Fruit fly (Drosophila melanogaster) whole organism, larva: ENCODE measurements around the gene CG7963.

ENCODE experiments used
- noc ChIP-seq: fragments of 200-800 bp; sonication (Bioruptor generic); optimal IDR thresholded peaks from 3 replicates; lab custom pipeline; 2019; ENCODE audit warnings: missing biosample characterization, mild to moderate bottlenecking, missing genetic modification characterization, moderate library complexity

Gene CG7963

DNA sequence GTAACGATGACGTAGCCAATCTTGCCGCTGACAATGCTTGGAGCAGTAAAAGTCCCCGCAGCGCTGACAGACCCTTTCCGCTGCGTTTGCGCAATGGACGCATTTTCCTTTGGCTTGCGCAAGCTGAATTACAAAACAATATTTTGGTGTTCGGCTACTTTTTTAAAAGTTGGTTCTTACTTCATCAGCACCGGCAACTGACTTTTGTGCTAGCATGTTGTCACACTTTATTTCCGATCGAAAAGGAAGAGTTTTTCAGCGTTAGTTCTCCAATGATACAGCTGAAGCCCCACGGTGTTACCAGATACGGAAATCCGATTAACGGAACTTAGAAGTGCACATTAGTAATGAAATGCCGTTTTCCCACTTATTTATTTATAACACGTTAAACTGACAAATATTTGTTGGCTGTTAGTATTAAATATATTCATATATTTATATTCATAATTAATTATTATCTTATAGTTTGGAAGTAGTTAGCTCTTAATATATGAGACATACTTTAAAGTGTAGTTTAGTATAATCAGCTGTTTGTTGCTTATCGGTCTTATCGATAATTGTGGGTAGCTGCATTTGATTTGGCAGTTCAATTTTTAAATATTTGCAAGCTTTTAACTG lies at the start of gene CG7963, which contains the start of gene Veneno:
CG7963 (plus strand) TSS at position 568 of the 618 bp plus-strand sequence.
Veneno (minus strand) TSS at position 296 of the 618 bp plus-strand sequence.
- no peak for TF ChIP-seq noc (tag; lab: Kevin White, UChicago)

DNA sequence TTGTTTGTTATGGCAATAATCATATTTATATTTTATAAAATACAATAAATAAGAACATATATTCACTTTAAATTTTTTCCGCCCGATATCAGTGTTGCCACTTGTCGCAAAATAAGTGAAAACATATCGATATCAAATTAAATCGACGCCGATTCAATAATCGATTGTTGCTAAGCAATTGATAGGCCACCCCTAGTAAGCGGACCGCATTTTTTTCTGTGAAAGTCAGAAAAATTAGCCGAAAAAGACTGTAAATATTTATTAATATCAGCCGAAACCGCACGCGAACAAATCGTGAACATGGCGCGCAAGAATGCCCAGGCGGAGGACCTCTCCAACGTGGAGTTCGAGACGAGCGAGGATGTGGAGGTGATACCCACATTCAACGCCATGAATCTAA lies 49.6 kb upstream of the CG7963 start, which contains the start of gene CG7483:
CG7483 (plus strand) TSS at position 171 of the 400 bp plus-strand sequence.
- TF ChIP-seq noc (tag; lab: Kevin White, UChicago) = no peak

DNA sequence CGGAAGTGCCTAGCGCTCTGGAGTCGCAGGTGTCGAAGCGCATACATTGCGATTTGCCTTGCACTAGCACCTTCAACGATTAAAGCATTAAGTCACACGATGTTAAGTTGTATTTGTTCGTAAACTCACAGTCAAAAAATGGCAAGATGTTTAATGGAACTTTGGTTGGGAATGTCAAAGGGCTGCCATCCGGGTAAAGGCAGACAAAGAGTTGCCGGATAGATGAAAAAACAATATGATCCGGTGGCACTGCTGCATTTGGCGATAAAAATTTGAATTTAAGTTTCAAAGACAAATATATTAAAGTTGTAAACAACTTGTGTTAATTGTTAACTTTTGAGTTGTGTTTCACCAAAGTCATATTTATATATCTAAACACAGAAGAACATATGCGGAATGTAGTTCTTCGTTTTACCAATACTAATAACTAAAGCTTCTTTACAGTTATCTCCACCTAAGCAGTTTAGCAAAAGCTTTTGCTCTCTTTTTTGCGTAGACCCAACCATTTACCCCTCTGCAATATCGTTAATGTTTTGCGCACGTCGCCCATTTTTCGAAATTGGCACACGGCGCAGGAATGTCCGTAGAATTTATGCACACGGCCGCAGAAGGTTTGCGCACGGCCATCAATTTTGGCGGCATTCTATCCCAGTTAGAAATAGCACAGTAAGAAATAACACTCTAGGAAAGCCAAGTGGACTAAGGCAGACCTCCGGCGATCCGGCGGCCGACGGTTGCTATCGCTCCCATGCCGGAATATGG lies 46.1 kb upstream of the CG7963 start, which contains the start of gene Coq2:
Coq2 (minus strand) TSS at position 200 of the 762 bp plus-strand sequence.
- no peak for TF ChIP-seq noc (tag; lab: Kevin White, UChicago)

DNA sequence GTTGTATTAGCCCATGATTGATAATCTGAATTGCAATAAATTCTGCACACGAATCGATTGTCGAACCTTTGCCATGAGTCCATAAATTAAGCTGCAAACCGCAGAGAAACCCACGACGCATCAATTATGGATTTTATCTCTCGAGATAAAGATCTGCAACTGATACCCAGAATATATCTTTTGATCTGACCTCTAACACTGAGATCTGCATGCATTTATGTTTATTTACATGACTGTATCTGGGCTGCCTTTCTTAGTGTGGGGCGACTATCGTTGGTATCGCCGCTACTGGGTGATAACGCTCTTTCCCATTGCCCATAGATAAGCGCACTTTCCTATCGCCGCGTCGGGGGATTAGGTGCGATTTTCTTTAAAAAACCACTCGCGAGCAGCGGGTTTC lies 45.4 kb upstream of the CG7963 start, which contains the start of gene Ctr1B:
Ctr1B (plus strand) TSS at position 398 of the 400 bp plus-strand sequence.
- TF ChIP-seq noc (tag; lab: Kevin White, UChicago) = peak; percentile 44

DNA sequence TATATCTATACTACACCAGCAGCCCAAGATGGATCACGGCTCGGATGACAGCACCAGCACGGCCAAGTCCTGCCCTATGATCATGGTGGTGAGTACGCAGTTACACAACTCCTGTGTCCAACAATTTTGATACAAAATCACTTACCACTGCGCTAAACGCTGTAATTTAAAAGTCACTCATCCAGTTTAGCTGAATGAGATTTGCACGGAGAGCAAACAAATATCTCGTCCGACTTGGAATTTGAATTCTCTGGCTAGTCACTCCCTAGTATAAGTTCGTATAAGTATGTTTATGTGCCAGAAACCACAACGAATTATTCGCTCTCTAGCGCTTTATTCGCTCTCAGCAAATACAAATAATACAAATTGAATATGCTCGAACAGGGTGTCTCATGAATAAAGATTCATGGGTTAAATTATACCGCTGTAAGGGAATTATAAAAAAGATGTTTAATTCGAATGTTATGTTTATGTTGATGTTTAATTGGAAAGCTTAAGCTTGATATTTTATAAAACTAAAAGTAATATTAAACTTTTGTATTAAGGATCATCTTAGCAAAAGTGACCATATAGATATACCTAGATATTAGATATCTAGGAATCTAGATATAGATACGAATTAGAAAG lies 44.8 kb upstream of the CG7963 start:
- TF ChIP-seq noc (tag; lab: Kevin White, UChicago) = no peak

DNA sequence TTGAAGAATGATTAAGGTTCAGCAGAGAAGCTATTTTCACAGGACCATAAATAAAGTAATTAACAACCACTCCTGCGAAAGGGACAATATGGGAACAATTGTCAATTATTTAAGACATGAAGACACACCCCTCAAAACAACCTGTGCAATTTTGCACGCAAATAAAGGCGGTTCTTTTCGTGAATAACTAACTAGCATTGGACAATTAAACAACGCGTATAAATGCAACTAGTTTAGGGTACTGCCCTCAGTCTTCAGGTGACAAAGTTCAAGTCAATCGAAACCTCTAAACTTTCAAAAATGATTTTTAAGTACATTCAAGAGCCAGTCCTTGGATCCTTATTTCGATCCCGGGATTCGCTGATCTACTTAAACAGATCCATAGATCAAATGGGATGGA lies 41.2 kb upstream of the CG7963 start, which contains the start of gene Or85a:
Or85a (plus strand) TSS at position 301 of the 400 bp plus-strand sequence.
- no peak for TF ChIP-seq noc (tag; lab: Kevin White, UChicago)

DNA sequence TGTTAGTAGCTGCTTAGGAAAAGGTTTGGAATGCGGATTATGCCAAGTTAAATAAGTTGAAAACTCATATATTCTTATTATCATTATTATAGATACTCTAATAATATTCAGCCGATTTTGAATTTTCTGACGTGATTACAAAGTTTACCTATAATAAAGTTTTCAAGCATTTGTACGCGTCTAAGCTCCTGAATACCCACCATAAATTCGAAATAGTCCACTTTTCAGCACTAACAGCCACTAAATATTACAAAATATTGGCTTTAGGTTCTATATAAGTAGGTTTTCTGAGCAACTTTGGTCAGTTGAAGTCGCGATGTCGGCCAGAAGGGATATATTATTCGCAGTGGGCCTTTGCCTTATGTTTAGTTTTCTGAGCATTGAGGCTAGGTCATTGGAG lies 38.6 kb upstream of the CG7963 start, which contains the start of gene CG7443:
CG7443 (plus strand) TSS at position 301 of the 400 bp plus-strand sequence.
- no peak for TF ChIP-seq noc (tag; lab: Kevin White, UChicago)

DNA sequence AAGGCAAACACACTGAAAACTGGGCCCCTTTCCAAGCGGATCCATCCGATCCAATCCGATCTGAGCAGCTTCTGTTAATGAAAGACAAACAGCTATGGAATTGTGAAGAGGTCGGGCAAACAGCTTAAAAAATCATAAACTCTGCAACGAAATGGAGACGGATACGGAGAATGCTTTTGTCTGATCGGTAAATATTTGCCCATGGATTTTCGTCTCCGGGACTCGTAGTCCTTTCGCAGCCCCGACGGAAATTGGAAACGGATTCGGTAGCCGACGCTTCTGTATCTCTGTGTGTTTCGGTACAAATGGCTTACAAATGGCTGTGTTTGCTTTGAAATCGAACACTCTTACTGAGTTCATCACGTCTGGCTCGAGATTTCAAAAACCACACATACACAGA lies 35.7 kb upstream of the CG7963 start:
- no peak for TF ChIP-seq noc (tag; lab: Kevin White, UChicago)

DNA sequence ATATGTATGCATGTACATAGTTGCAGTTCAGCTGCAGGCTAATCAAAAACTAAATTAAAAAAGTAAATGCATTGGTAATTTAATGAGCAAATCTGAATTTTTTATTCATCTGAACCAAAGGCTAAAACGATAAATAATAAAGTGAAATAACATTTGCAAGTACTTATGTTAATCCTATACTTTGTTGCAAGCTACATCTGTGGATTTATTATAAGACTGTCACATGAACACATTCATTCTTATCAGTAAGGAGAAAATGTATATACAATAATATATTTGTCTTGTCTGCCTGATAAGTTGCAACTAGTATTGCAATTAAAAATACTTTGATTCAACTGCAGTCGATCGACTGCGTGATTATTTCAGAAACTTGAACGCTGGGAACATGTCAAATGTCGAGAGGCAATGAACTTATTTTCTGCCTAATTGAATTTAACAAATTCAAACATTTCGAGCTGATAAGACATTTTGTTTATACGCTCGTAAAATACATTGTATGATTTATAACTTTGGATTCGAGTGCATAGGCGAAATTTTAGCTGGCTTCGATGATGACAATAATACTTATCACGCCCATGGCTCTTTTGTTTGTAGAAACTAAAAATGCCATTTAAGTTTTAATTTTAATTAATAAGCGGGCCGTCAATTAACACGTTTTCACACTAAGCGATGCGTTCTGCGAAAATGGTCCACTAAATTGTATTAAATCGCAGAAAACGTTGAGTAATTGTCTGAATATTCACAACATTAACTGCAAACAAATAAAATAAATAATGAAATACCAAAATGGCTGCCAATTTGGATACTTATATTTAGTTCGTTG lies 34.4 kb upstream of the CG7963 start:
- TF ChIP-seq noc (tag; lab: Kevin White, UChicago) = no peak

DNA sequence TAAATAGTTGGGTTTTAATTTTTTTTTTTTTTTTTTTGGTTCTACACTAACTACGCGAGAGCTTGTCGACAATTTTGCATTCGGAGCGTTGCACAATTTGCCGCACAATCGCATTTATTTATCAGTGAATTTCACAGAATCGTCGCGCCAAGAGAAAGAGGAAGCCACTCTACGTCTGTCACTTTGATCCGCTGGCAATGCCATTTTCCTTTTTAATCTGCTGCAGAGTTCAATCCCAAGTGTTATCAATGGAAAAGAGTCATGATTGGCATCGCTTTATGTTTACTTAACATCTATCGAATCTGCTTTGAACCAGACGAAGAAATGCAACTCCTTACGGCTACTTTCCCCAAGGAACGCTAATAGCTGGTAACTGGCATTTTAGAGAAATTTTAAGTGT lies 33.0 kb upstream of the CG7963 start:
- no peak for TF ChIP-seq noc (tag; lab: Kevin White, UChicago)

DNA sequence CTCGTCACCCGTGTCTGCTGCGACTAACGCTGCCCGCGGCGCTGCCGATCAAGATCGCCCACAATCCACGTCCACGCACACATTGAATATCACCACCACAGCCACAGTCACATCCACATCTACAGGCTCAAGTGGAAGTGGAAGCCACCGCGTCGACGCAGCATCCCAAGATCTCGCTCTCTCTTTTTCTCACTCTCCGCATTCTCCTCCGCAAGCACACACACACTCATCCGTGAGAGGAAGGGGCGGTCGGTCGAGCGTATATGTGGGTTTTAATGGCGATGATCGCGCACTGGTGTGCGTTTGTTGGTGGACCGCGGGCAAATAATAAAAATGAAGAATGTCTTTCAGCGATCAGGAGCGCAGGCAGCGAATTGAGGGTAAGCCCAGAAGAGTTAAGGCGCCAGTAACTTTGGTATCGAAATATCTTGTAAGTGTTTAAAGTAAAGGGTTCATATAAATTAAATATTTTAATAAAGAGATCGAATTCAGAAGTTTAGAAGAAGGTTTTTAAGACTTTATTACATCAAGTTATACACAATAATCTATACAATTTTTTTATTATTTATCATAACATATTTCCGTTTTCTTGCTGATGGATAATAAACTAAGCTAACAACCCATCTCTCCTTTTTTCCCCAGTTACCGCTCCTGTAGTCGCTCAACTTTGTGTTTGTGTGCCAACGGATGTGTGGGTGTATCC lies 28.7 kb upstream of the CG7963 start, which contains the start of gene Poxm:
Poxm (minus strand) TSS at position 25 of the 703 bp plus-strand sequence.
- TF ChIP-seq noc (tag; lab: Kevin White, UChicago) = no peak

DNA sequence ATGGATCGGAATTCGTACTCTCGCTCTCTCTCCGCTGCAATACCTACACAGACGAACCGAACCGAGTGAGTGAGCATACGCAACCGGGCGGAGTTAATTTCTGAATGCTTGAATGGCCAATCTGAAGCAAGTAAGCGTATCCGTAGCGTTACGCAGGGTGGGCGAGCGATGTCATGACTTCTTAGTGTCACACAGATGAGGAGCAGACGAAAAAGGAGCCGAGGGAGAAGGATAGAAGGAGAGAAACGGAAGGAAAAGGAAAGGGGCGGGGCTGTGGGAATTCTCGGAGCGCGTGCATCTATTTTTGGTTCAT lies 28.2 kb upstream of the CG7963 start:
- no peak for TF ChIP-seq noc (tag; lab: Kevin White, UChicago)

DNA sequence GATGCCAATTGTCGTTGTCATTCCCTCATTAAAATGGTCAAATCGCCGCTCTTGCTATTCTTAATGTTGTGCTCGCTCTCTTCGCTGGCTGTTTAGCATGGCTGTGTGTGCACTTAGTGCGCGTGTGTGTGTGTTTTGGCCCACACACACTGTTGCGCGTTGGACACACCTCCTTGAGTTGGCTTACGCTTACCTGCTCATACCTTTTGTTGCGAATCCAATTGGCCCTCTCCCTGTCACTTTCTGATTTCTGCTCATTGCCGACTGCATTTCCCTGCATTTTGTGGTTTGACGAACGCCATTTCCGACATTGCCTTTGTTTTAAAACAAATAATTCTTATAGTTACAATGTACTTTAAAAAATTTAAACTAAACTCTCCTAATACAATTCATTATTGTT lies 27.6 kb upstream of the CG7963 start:
- TF ChIP-seq noc (tag; lab: Kevin White, UChicago) = no peak

DNA sequence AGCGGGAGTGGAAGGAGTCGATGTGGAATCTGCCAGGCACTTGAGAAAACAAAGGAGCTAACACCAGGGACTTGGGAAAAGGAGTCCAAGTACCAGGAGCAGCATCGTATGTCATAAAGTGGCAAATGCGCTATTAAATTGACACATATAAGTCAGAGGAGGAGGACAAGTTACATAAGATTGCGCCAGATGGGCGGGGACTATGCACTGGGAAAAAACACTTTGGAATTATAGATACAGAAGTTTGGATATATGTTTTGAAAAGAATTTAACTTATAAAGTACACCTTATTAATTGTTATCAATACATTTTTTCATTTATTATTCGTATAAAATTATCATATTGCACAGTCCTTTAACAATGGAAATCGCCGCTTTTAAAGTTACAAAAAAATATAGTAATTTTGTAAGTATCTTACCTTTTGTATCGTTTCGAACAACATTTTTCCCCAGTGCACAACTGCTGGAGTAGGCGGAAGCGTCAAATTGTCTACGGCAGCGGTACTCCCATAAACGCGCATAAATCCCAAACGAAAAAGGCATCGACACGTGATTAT lies 26.5 kb upstream of the CG7963 start:
- TF ChIP-seq noc (tag; lab: Kevin White, UChicago) = no peak
